Fruit fly (Drosophila melanogaster): ENCODE results near the gene CG33296.

The CG33296 gene

dm6 chr2L:7722723-7723122, 6.3 kb upstream of the CG33296 start, which contains the start of gene CG13794:
CG13794 (minus strand) TSS chr2L:7722823.
- no peak for TF ChIP-seq CG10348 (GFP tag; IDR thresholded peaks at IDR 0.05)
- TF ChIP-seq CG4496 (GFP tag; IDR thresholded peaks at IDR 0.05), result no peak
- no peak for TF ChIP-seq CG13204 (GFP tag; optimal IDR thresholded peaks at IDR 0.05)
- no peak for TF ChIP-seq CG34367 (tag; optimal IDR thresholded peaks at IDR 0.05)
- TF ChIP-seq CG12605 (GFP tag; IDR thresholded peaks at IDR 0.05), result no peak
- TF ChIP-seq gl (tag; optimal IDR thresholded peaks at IDR 0.05), result no peak
- no peak for TF ChIP-seq CG8301 (tag; optimal IDR thresholded peaks at IDR 0.05)
- TF ChIP-seq Ets98B (GFP tag; IDR thresholded peaks at IDR 0.05), result no peak
- TF ChIP-seq CG15710 (tag; optimal IDR thresholded peaks at IDR 0.05), result no peak
- no peak for TF ChIP-seq D1 (tag; optimal IDR thresholded peaks at IDR 0.05)

dm6 chr2L:7722102-7722501, 5.7 kb upstream of the CG33296 start:
- TF ChIP-seq CG8159 (tag; optimal IDR thresholded peaks at IDR 0.05), result no peak
- no peak for TF ChIP-seq CG13204 (GFP tag; optimal IDR thresholded peaks at IDR 0.05)
- TF ChIP-seq CG4496 (GFP tag; IDR thresholded peaks at IDR 0.05), result no peak
- TF ChIP-seq fd96Ca (GFP tag; IDR thresholded peaks at IDR 0.05), result no peak
- no peak for TF ChIP-seq CG17806 (tag; optimal IDR thresholded peaks at IDR 0.05)
- TF ChIP-seq gl (tag; optimal IDR thresholded peaks at IDR 0.05), result no peak

- TF ChIP-seq rn (GFP tag; IDR thresholded peaks at IDR 0.05) (no peak), CG17806 (tag; optimal IDR thresholded peaks at IDR 0.05) (no peak), Ets98B (GFP tag; IDR thresholded peaks at IDR 0.05) (no peak), CG8301 (tag; optimal IDR thresholded peaks at IDR 0.05) (no peak), CG32121 (GFP tag; IDR thresholded peaks at IDR 0.05) (no peak), CG13204 (GFP tag; optimal IDR thresholded peaks at IDR 0.05) (no peak), EcR (GFP tag; optimal IDR thresholded peaks at IDR 0.05) (no peak), CG9948 (tag; optimal IDR thresholded peaks at IDR 0.05) (no peak), CG8159 (tag; optimal IDR thresholded peaks at IDR 0.05) (no peak), D1 (tag; optimal IDR thresholded peaks at IDR 0.05) (no peak), Pif1B (GFP tag; optimal IDR thresholded peaks at IDR 0.05) (no peak), CG10348 (GFP tag; IDR thresholded peaks at IDR 0.05) (no peak), CG12605 (GFP tag; IDR thresholded peaks at IDR 0.05) (no peak), CG4496 (GFP tag; IDR thresholded peaks at IDR 0.05) (no peak), fd96Ca (GFP tag; IDR thresholded peaks at IDR 0.05) (no peak)
These were observed 2.9 kb upstream of the CG33296 start, which contains the start of gene CG13793 for dm6 chr2L:7719387-7719786. CG13793 (minus strand) TSS chr2L:7719487.

dm6 chr2L:7711034-7711685, 5.3 kb downstream of the CG33296 start:
- 0 out of 3 replicates have a peak, but pooled peaks have one; percentile 18 for TF ChIP-seq CG4496 (GFP tag; IDR thresholded peaks at IDR 0.05)
- no peak for TF ChIP-seq Pif1A (GFP tag; optimal IDR thresholded peaks at IDR 0.05)
- no peak for TF ChIP-seq gl (tag; optimal IDR thresholded peaks at IDR 0.05)

dm6 chr2L:7710580-7710979, 5.9 kb downstream of the CG33296 start, which contains the start of gene Ntl:
Ntl (plus strand) TSS chr2L:7710880.
- no peak for TF ChIP-seq CG8301 (tag; optimal IDR thresholded peaks at IDR 0.05)
- TF ChIP-seq CG8159 (tag; optimal IDR thresholded peaks at IDR 0.05), result no peak
- no peak for TF ChIP-seq Pif1B (GFP tag; optimal IDR thresholded peaks at IDR 0.05)
- no peak for TF ChIP-seq CG10348 (GFP tag; IDR thresholded peaks at IDR 0.05)
- TF ChIP-seq CG17806 (tag; optimal IDR thresholded peaks at IDR 0.05), result no peak
- TF ChIP-seq Snoo (tag; optimal IDR thresholded peaks at IDR 0.05), result no peak

dm6 chr2L:7703534-7703933, 12.9 kb downstream of the CG33296 start:
- TF ChIP-seq CG17806 (tag; optimal IDR thresholded peaks at IDR 0.05) (peak; percentile 73), CG4496 (GFP tag; IDR thresholded peaks at IDR 0.05) (peak; percentile 55; the same call in 2 of the 3 replicates), CG34367 (tag; optimal IDR thresholded peaks at IDR 0.05) (peak; percentile 60), CG8301 (tag; optimal IDR thresholded peaks at IDR 0.05) (peak; percentile 57), CG12605 (GFP tag; IDR thresholded peaks at IDR 0.05) (peak; percentile 20; the same call in 1 of the 2 replicates), CG9948 (tag; optimal IDR thresholded peaks at IDR 0.05) (peak; percentile 38), Snoo (tag; optimal IDR thresholded peaks at IDR 0.05) (peak; percentile 75), CG14655 (GFP tag; optimal IDR thresholded peaks at IDR 0.05) (peak; percentile 51), rn (GFP tag; IDR thresholded peaks at IDR 0.05) (no peak), CG13204 (GFP tag; optimal IDR thresholded peaks at IDR 0.05) (peak; percentile 21), CG32121 (GFP tag; IDR thresholded peaks at IDR 0.05) (no peak), CG8159 (tag; optimal IDR thresholded peaks at IDR 0.05) (peak; percentile 87), Pif1B (GFP tag; optimal IDR thresholded peaks at IDR 0.05) (peak; percentile 73), fd96Ca (GFP tag; IDR thresholded peaks at IDR 0.05) (0 out of 3 replicates have a peak, but pooled peaks have one; percentile 40), Pif1A (GFP tag; optimal IDR thresholded peaks at IDR 0.05) (peak; percentile 79), gl (tag; optimal IDR thresholded peaks at IDR 0.05) (peak; percentile 20), CG15710 (tag; optimal IDR thresholded peaks at IDR 0.05) (peak; percentile 88), CG10348 (GFP tag; IDR thresholded peaks at IDR 0.05) (no peak), D1 (tag; optimal IDR thresholded peaks at IDR 0.05) (no peak), Ets98B (GFP tag; IDR thresholded peaks at IDR 0.05) (0 out of 2 replicates have a peak, but pooled peaks have one; percentile 22), EcR (GFP tag; optimal IDR thresholded peaks at IDR 0.05) (no peak)
